Worm (Caenorhabditis elegans) whole organism, L3 larva: Measurements from ENCODE around the gene C16C8.18.

Experiments
- elt-3 ChIP-seq, 3 experiments: fragments of 150-350 bp in 1 of 3; sonication (generic microtip) in 2 of 3; optimal IDR thresholded peaks; 2 replicates in 2 of 3; 4 replicates in 1 of 3; lab custom pipeline; 2014 to 2017; ENCODE audit warnings: missing biosample characterization in 3 of 3, missing genetic modification characterization in 3 of 3
- pha-4 ChIP-seq: fragments of 150-350 bp; optimal IDR thresholded peaks from 2 replicates; lab custom pipeline; 2014; ENCODE audit warnings: missing biosample characterization, missing genetic modification reagents, missing genetic modification characterization

- TF ChIP-seq pha-4 (tag; lab: Kevin White, UChicago) (no peak), elt-3 (tag; optimal IDR thresholded peaks at IDR 0.05; lab: Kevin White, UChicago) (no peak)
Observed at ce11 chrII:3476536-3476935, 47.0 kb downstream of the C16C8.18 start.
